Fruit fly (Drosophila melanogaster) whole organism, prepupa: Measurements from ENCODE around the gene CG6277.

Source experiments
- CG11294 ChIP-seq: fragments of 200-800 bp; sonication (Bioruptor generic); IDR thresholded peaks from 2 replicates; pipeline ENCODE4 v1.3.6; 2022; ENCODE audit warnings: missing biosample characterization, missing genetic modification characterization
- CG11762 ChIP-seq: fragments of 200-800 bp; sonication (Bioruptor generic); optimal IDR thresholded peaks from 3 replicates; lab custom pipeline; 2016; ENCODE audit warnings: missing biosample characterization, missing genetic modification characterization; ENCODE audit not compliant: insufficient read depth
- CG11902 ChIP-seq: fragments of 200-800 bp; sonication (Bioruptor generic); optimal IDR thresholded peaks from 3 replicates; lab custom pipeline; 2016; ENCODE audit warnings: missing biosample characterization, missing genetic modification characterization
- CG15336 ChIP-seq: fragments of 200-800 bp; sonication (Bioruptor generic); IDR thresholded peaks from 2 replicates; pipeline ENCODE4 v1.3.6; 2022; ENCODE audit warnings: missing biosample characterization, missing genetic modification characterization
- CG1621 ChIP-seq: fragments of 200-800 bp; sonication (Bioruptor generic); optimal IDR thresholded peaks from 3 replicates; lab custom pipeline; 2018; ENCODE audit warnings: missing biosample characterization, mild to moderate bottlenecking, missing genetic modification characterization
- CG16779 ChIP-seq: fragments of 200-800 bp; sonication (Bioruptor generic); optimal IDR thresholded peaks from 3 replicates; lab custom pipeline; 2017; ENCODE audit warnings: missing biosample characterization, mild to moderate bottlenecking, missing genetic modification characterization
- CG3032 ChIP-seq: fragments of 200-800 bp; optimal IDR thresholded peaks from 2 replicates; lab custom pipeline; 2019; ENCODE audit warnings: missing biosample characterization, mild to moderate bottlenecking, missing genetic modification characterization, moderate library complexity
- CG32006 ChIP-seq: fragments of 200-800 bp; sonication (Bioruptor generic); optimal IDR thresholded peaks from 3 replicates; lab custom pipeline; 2017; ENCODE audit warnings: missing biosample characterization, mild to moderate bottlenecking, missing genetic modification characterization
- CG34406 ChIP-seq: fragments of 200-800 bp; sonication (Bioruptor generic); optimal IDR thresholded peaks from 3 replicates; lab custom pipeline; 2016; ENCODE audit warnings: missing biosample characterization, missing genetic modification characterization
- CG4318 ChIP-seq: fragments of 200-800 bp; sonication (Bioruptor generic); optimal IDR thresholded peaks from 3 replicates; lab custom pipeline; 2017; ENCODE audit warnings: missing biosample characterization, mild to moderate bottlenecking, missing genetic modification characterization
- CG6163 ChIP-seq: fragments of 200-800 bp; sonication (Bioruptor generic); IDR thresholded peaks from 3 replicates; pipeline ENCODE4 v1.3.6; 2022; ENCODE audit warnings: missing biosample characterization, missing genetic modification characterization
- CG6276 ChIP-seq: fragments of 200-800 bp; sonication (Bioruptor generic); optimal IDR thresholded peaks from 2 replicates; lab custom pipeline; 2017; ENCODE audit warnings: missing biosample characterization, mild to moderate bottlenecking, missing genetic modification characterization
- CG6792 ChIP-seq: fragments of 200-800 bp; sonication (Bioruptor generic); optimal IDR thresholded peaks from 3 replicates; lab custom pipeline; 2016; ENCODE audit warnings: missing biosample characterization, missing genetic modification characterization
- CG6808 ChIP-seq: fragments of 200-800 bp; sonication (Bioruptor generic); optimal IDR thresholded peaks from 3 replicates; lab custom pipeline; 2017; ENCODE audit warnings: missing biosample characterization, missing genetic modification characterization, mild to moderate bottlenecking, moderate library complexity, missing genetic modification reagents
- CG6854 ChIP-seq: fragments of 200-800 bp; sonication (Bioruptor generic); optimal IDR thresholded peaks from 2 replicates; lab custom pipeline; 2017; ENCODE audit warnings: missing biosample characterization, mild to moderate bottlenecking, missing genetic modification characterization
- CG7368 ChIP-seq: fragments of 200-800 bp; sonication (Bioruptor generic); optimal IDR thresholded peaks from 3 replicates; lab custom pipeline; 2016; ENCODE audit warnings: missing biosample characterization, missing genetic modification characterization
- CG8119 ChIP-seq: fragments of 200-800 bp; sonication (Bioruptor generic); IDR thresholded peaks from 3 replicates; pipeline ENCODE4 v1.3.6; 2022; ENCODE audit warnings: missing biosample characterization, missing genetic modification characterization
- CG9139 ChIP-seq: fragments of 200-800 bp; sonication (Bioruptor generic); optimal IDR thresholded peaks from 3 replicates; lab custom pipeline; 2017; ENCODE audit warnings: missing biosample characterization, mild to moderate bottlenecking, missing genetic modification characterization
- Eip75B ChIP-seq: fragments of 200-800 bp; sonication (Bioruptor generic); optimal IDR thresholded peaks from 3 replicates; lab custom pipeline; 2016; ENCODE audit warnings: missing biosample characterization, missing genetic modification characterization
- Eip78C ChIP-seq: fragments of 200-800 bp; sonication (Bioruptor generic); peaks from one replicate; lab custom pipeline; 2016; ENCODE audit warnings: missing biosample characterization, missing genetic modification characterization
- Eip93F ChIP-seq: fragments of 200-800 bp; sonication (Bioruptor generic); optimal IDR thresholded peaks from 2 replicates; lab custom pipeline; 2016; ENCODE audit warnings: missing biosample characterization, mild to moderate bottlenecking, missing genetic modification characterization
- Ets21C ChIP-seq: fragments of 200-800 bp; sonication (Bioruptor generic); optimal IDR thresholded peaks from 3 replicates; lab custom pipeline; 2016; ENCODE audit warnings: missing biosample characterization, missing genetic modification characterization
- Gug ChIP-seq: fragments of 200-800 bp; sonication (Bioruptor generic); IDR thresholded peaks from 2 replicates; pipeline ENCODE4 v1.3.6; 2022; ENCODE audit warnings: missing biosample characterization, missing genetic modification characterization
- Hr38 ChIP-seq: sonication (Bioruptor generic); optimal IDR thresholded peaks from 2 replicates; lab custom pipeline; 2016; ENCODE audit warnings: missing biosample characterization, missing genetic modification characterization
- Hr39 ChIP-seq: fragments of 200-800 bp; sonication (Bioruptor generic); optimal IDR thresholded peaks from 2 replicates; lab custom pipeline; 2016; ENCODE audit warnings: missing biosample characterization, missing genetic modification characterization
- Hr4 ChIP-seq: fragments of 200-800 bp; sonication (Bioruptor generic); optimal IDR thresholded peaks from 3 replicates; lab custom pipeline; 2016; ENCODE audit warnings: missing biosample characterization, missing genetic modification characterization
- Lpt ChIP-seq: fragments of 200-800 bp; sonication (Bioruptor generic); optimal IDR thresholded peaks from 3 replicates; lab custom pipeline; 2016; ENCODE audit warnings: missing biosample characterization, missing genetic modification characterization
- OdsH ChIP-seq: fragments of 200-800 bp; sonication (Bioruptor generic); optimal IDR thresholded peaks from 3 replicates; lab custom pipeline; 2016; ENCODE audit warnings: missing biosample characterization, missing genetic modification characterization
- Smox ChIP-seq: fragments of 200-800 bp; sonication (Bioruptor generic); optimal IDR thresholded peaks from 3 replicates; lab custom pipeline; 2016; ENCODE audit warnings: missing biosample characterization, missing genetic modification characterization
- Sox102F ChIP-seq: fragments of 200-800 bp; sonication (Bioruptor generic); optimal IDR thresholded peaks from 2 replicates; lab custom pipeline; 2016; ENCODE audit warnings: missing biosample characterization, mild to moderate bottlenecking, missing genetic modification characterization
- Sox15 ChIP-seq: fragments of 200-800 bp; sonication (Bioruptor generic); optimal IDR thresholded peaks from 3 replicates; lab custom pipeline; 2016; ENCODE audit warnings: missing biosample characterization, missing genetic modification characterization
- achi ChIP-seq: fragments of 200-800 bp; sonication (Bioruptor generic); optimal IDR thresholded peaks from 3 replicates; lab custom pipeline; 2016; ENCODE audit warnings: missing biosample characterization, missing genetic modification characterization
- acj6 ChIP-seq: fragments of 200-800 bp; sonication (Bioruptor generic); optimal IDR thresholded peaks from 3 replicates; lab custom pipeline; 2016; ENCODE audit warnings: missing biosample characterization, missing genetic modification characterization
- cyc ChIP-seq: fragments of 200-800 bp; sonication (Bioruptor generic); optimal IDR thresholded peaks from 3 replicates; lab custom pipeline; 2016; ENCODE audit warnings: missing biosample characterization, missing genetic modification characterization
- dac ChIP-seq: fragments of 200-800 bp; sonication (Bioruptor generic); optimal IDR thresholded peaks from 2 replicates; lab custom pipeline; 2017; ENCODE audit warnings: missing biosample characterization, mild to moderate bottlenecking, missing genetic modification characterization
- dsx ChIP-seq: fragments of 200-800 bp; optimal IDR thresholded peaks from 3 replicates; lab custom pipeline; 2019; ENCODE audit warnings: missing biosample characterization, mild to moderate bottlenecking, missing genetic modification characterization, moderate library complexity; ENCODE audit not compliant: poor library complexity, severe bottlenecking
- eg ChIP-seq: fragments of 200-800 bp; sonication (Bioruptor generic); IDR thresholded peaks from 3 replicates; pipeline ENCODE4 v1.3.6; 2022; ENCODE audit warnings: missing biosample characterization, missing genetic modification characterization
- esn ChIP-seq: fragments of 200-800 bp; sonication (Bioruptor generic); optimal IDR thresholded peaks from 2 replicates; lab custom pipeline; 2016; ENCODE audit warnings: missing biosample characterization, mild to moderate bottlenecking, missing genetic modification characterization, moderate library complexity
- fd59A ChIP-seq: fragments of 200-800 bp; sonication (Bioruptor generic); optimal IDR thresholded peaks from 2 replicates; lab custom pipeline; 2017; ENCODE audit warnings: missing biosample characterization, mild to moderate bottlenecking, missing genetic modification characterization, missing genetic modification reagents
- fd85E ChIP-seq: fragments of 200-800 bp; sonication (Bioruptor generic); optimal IDR thresholded peaks from 3 replicates; lab custom pipeline; 2016; ENCODE audit warnings: missing biosample characterization, missing genetic modification characterization
- fkh ChIP-seq: fragments of 200-800 bp; sonication (Bioruptor generic); optimal IDR thresholded peaks from 3 replicates; lab custom pipeline; 2017; ENCODE audit warnings: missing biosample characterization, mild to moderate bottlenecking, missing genetic modification characterization, moderate library complexity
- lz ChIP-seq: fragments of 200-800 bp; sonication (Bioruptor generic); optimal IDR thresholded peaks from 3 replicates; lab custom pipeline; 2016; ENCODE audit warnings: missing biosample characterization, missing genetic modification characterization
- pdm3 ChIP-seq: fragments of 200-800 bp; sonication (Bioruptor generic); optimal IDR thresholded peaks from 3 replicates; lab custom pipeline; 2016; ENCODE audit warnings: missing biosample characterization, missing genetic modification characterization
- salr ChIP-seq, 2 experiments: fragments of 200-800 bp; sonication (Bioruptor generic); optimal IDR thresholded peaks; 3 replicates each; lab custom pipeline; 2016 to 2018; ENCODE audit warnings: missing biosample characterization in 2 of 2, missing genetic modification characterization in 2 of 2, mild to moderate bottlenecking in 1 of 2
- spab ChIP-seq: fragments of 200-800 bp; sonication (Bioruptor generic); optimal IDR thresholded peaks from 2 replicates; lab custom pipeline; 2017; ENCODE audit warnings: missing biosample characterization, mild to moderate bottlenecking, missing genetic modification characterization, missing genetic modification reagents
- svp ChIP-seq: fragments of 200-800 bp; sonication (Bioruptor generic); peaks from one replicate; lab custom pipeline; 2016; ENCODE audit warnings: missing biosample characterization, missing genetic modification characterization
- topi ChIP-seq: fragments of 200-800 bp; sonication (Bioruptor generic); optimal IDR thresholded peaks from 3 replicates; lab custom pipeline; 2016; ENCODE audit warnings: missing biosample characterization, missing genetic modification characterization
- vri ChIP-seq: fragments of 200-800 bp; sonication (Bioruptor generic); optimal IDR thresholded peaks from 3 replicates; lab custom pipeline; 2016; ENCODE audit warnings: missing biosample characterization, mild to moderate bottlenecking, missing genetic modification characterization

CG6277 gene

dm6 chr3R:26994532-26994931 is 28.5 kb downstream of the CG6277 start, which contains the start of gene TwdlC:
TSS of gene TwdlC (plus strand) at chr3R:26994832.
- TF ChIP-seq cyc (GFP tag; lab: Kevin White, UChicago) (no peak), dsx (GFP tag; lab: Kevin White, UChicago) (no peak), CG6808 (GFP tag; lab: Kevin White, UChicago) (no peak), vri (GFP tag; lab: Kevin White, UChicago) (no peak), CG16779 (no peak), CG6854 (GFP tag; lab: Kevin White, UChicago) (no peak), CG1621 (no peak)

dm6 chr3R:26989802-26990509 is 33.1 kb downstream of the CG6277 start, which contains the start of gene CG31076:
TSS of gene CG31076 (minus strand) at chr3R:26989852.
- TF ChIP-seq acj6 (peak; percentile 24), CG6163 (no peak), fd59A (GFP tag; lab: Kevin White, UChicago) (no peak), Eip78C (GFP tag; lab: Kevin White, UChicago) (peak; percentile 93), Sox15 (peak; percentile 5), CG1621 (no peak), Ets21C (GFP tag; lab: Kevin White, UChicago) (peak; percentile 34), vri (GFP tag; lab: Kevin White, UChicago) (peak; percentile 48), CG34406 (GFP tag; lab: Kevin White, UChicago) (peak; percentile 42), fkh (GFP tag; lab: Kevin White, UChicago) (peak; percentile 70), esn (GFP tag; lab: Kevin White, UChicago) (peak; percentile 81), spab (GFP tag; lab: Kevin White, UChicago) (peak; percentile 47), OdsH (peak; percentile 36), Gug (no peak), lz (GFP tag; lab: Kevin White, UChicago) (peak; percentile 73), CG4318 (GFP tag; lab: Kevin White, UChicago) (no peak), Lpt (GFP tag; lab: Kevin White, UChicago) (peak; percentile 26), Eip75B (GFP tag; lab: Kevin White, UChicago) (peak; percentile 72), Hr38 (GFP tag; lab: Kevin White, UChicago) (no peak), pdm3 (GFP tag; lab: Kevin White, UChicago) (peak; percentile 43), fd85E (GFP tag; lab: Kevin White, UChicago) (no peak), salr (GFP tag; optimal IDR thresholded peaks at IDR 0.05; lab: Kevin White, UChicago) (no peak), CG6792 (GFP tag; lab: Kevin White, UChicago) (peak; percentile 60), Hr4 (peak; percentile 44), CG11902 (peak; percentile 57), cyc (GFP tag; lab: Kevin White, UChicago) (peak; percentile 77), CG3032 (peak; percentile 53), CG11294 (no peak), Smox (GFP tag; lab: Kevin White, UChicago) (peak; percentile 60), CG6276 (peak; percentile 65), topi (GFP tag; lab: Kevin White, UChicago) (peak; percentile 85), CG11762 (GFP tag; lab: Kevin White, UChicago) (peak; percentile 46), CG9139 (GFP tag; lab: Kevin White, UChicago) (no peak), achi (GFP tag; lab: Kevin White, UChicago) (peak; percentile 65), svp (GFP tag; lab: Kevin White, UChicago) (peak; percentile 94), CG15336 (GFP tag; lab: Robert Waterston, UW) (0 out of 2 replicates have a peak, but pooled peaks have one; percentile 24), dac (GFP tag; lab: Kevin White, UChicago) (no peak), CG7368 (GFP tag; lab: Kevin White, UChicago) (peak; percentile 65), Sox102F (GFP tag; lab: Kevin White, UChicago) (peak; percentile 68), Eip93F (peak; percentile 83), CG32006 (GFP tag; lab: Kevin White, UChicago) (peak; percentile 9), CG8119 (GFP tag; lab: Robert Waterston, UW) (peak; percentile 34; the same call in 1 of the 3 replicates), Hr39 (GFP tag; lab: Kevin White, UChicago) (peak; percentile 54), CG6808 (GFP tag; lab: Kevin White, UChicago) (peak; percentile 44), eg (GFP tag; lab: Robert Waterston, UW) (0 out of 3 replicates have a peak, but pooled peaks have one; percentile 38), dsx (GFP tag; lab: Kevin White, UChicago) (peak; percentile 67)
